Fruit fly (Drosophila melanogaster) whole organism, wandering third instar larva: ENCODE measurements around the gene Gr94a.

Experiments used
- Abd-B ChIP-seq: fragments of >200 bp; optimal IDR thresholded peaks from 2 replicates; lab custom pipeline; 2017; ENCODE audit warnings: missing biosample characterization, missing genetic modification characterization
- CG9705 ChIP-seq: fragments of 200-800 bp; sonication (Bioruptor generic); optimal IDR thresholded peaks from 2 replicates; lab custom pipeline; 2018; ENCODE audit warnings: missing biosample characterization, mild to moderate bottlenecking, missing genetic modification characterization
- CrebA ChIP-seq: fragments of 200-800 bp; sonication (Bioruptor generic); optimal IDR thresholded peaks from 2 replicates; lab custom pipeline; 2016; ENCODE audit warnings: missing biosample characterization, mild to moderate bottlenecking, missing genetic modification characterization, borderline replicate concordance
- Dfd ChIP-seq: fragments of >200 bp; optimal IDR thresholded peaks from 2 replicates; lab custom pipeline; 2017; ENCODE audit warnings: missing biosample characterization, missing genetic modification characterization
- Dif ChIP-seq: fragments of 200-275, 200-300 bp; sonication (Bioruptor generic); optimal IDR thresholded peaks from 2 replicates; lab custom pipeline; 2018; ENCODE audit warnings: missing biosample characterization, missing genetic modification characterization; ENCODE audit not compliant: partially characterized antibody
- HLH106 ChIP-seq: fragments of 200-800 bp; optimal IDR thresholded peaks from 3 replicates; lab custom pipeline; 2019; ENCODE audit warnings: missing biosample characterization, mild to moderate bottlenecking, missing genetic modification characterization, moderate library complexity
- Hnf4 ChIP-seq: fragments of 200-800 bp; sonication (Bioruptor generic); optimal IDR thresholded peaks from 2 replicates; lab custom pipeline; 2016; ENCODE audit warnings: missing biosample characterization, mild to moderate bottlenecking, missing genetic modification characterization
- Hr78 ChIP-seq: fragments of >200 bp; optimal IDR thresholded peaks from 2 replicates; lab custom pipeline; 2017; ENCODE audit warnings: missing biosample characterization, missing genetic modification characterization
- Hr83 ChIP-seq: fragments of 200-300 bp; sonication (Bioruptor generic); optimal IDR thresholded peaks from 2 replicates; lab custom pipeline; 2016; ENCODE audit warnings: missing biosample characterization, mild to moderate bottlenecking, missing genetic modification characterization, moderate library complexity; ENCODE audit not compliant: poor library complexity, severe bottlenecking
- Jra ChIP-seq: sonication (Bioruptor generic); optimal IDR thresholded peaks from 2 replicates; lab custom pipeline; 2016; ENCODE audit warnings: missing biosample characterization, missing genetic modification characterization
- Mio ChIP-seq: sonication (Bioruptor generic); optimal IDR thresholded peaks from 2 replicates; lab custom pipeline; 2016; ENCODE audit warnings: missing biosample characterization, missing genetic modification characterization
- Myc ChIP-seq: fragments of >200 bp; optimal IDR thresholded peaks from 2 replicates; lab custom pipeline; 2017
- N ChIP-seq: fragments of >200 bp; optimal IDR thresholded peaks from 2 replicates; lab custom pipeline; 2018; ENCODE audit warnings: missing biosample characterization, missing external identifiers, missing genetic modification characterization
- OdsH ChIP-seq: fragments of 200-800 bp; sonication (Bioruptor generic); optimal IDR thresholded peaks from 2 replicates; lab custom pipeline; 2016; ENCODE audit warnings: missing biosample characterization, mild to moderate bottlenecking, missing genetic modification characterization
- Rel ChIP-seq, 2 experiments: fragments of 200-800 bp; sonication (Bioruptor generic) in 1 of 2; optimal IDR thresholded peaks; 2 replicates in 1 of 2; 3 replicates in 1 of 2; lab custom pipeline; 2016 to 2019; ENCODE audit warnings: mild to moderate bottlenecking in 2 of 2, missing biosample characterization in 2 of 2, missing genetic modification characterization in 2 of 2, moderate library complexity in 1 of 2
- Vsx2 ChIP-seq: fragments of 200-300, 225-300 bp; sonication (Bioruptor generic); optimal IDR thresholded peaks from 2 replicates; lab custom pipeline; 2018; ENCODE audit warnings: missing biosample characterization, missing genetic modification characterization; ENCODE audit not compliant: partially characterized antibody
- br ChIP-seq: fragments of 200-800 bp; sonication (Bioruptor generic); optimal IDR thresholded peaks from 2 replicates; lab custom pipeline; 2016; ENCODE audit warnings: missing biosample characterization, missing genetic modification characterization
- brk ChIP-seq: fragments of 200-800 bp; sonication (Bioruptor generic); optimal IDR thresholded peaks from 2 replicates; lab custom pipeline; 2016; ENCODE audit warnings: missing biosample characterization, mild to moderate bottlenecking, missing genetic modification characterization
- dl ChIP-seq, 2 experiments: fragments of 175-275, 200-275 bp in 1 of 2; fragments of 200-275 bp in 1 of 2; sonication (Bioruptor generic); optimal IDR thresholded peaks; lab custom pipeline; 2018; ENCODE audit warnings: mild to moderate bottlenecking in 2 of 2, missing biosample characterization in 2 of 2, missing genetic modification characterization in 2 of 2, moderate library complexity in 2 of 2; ENCODE audit not compliant: partially characterized antibody in 2 of 2, insufficient read depth in 1 of 2
- dmrt93B ChIP-seq: fragments of 200-800 bp; sonication (Bioruptor generic); optimal IDR thresholded peaks from 2 replicates; lab custom pipeline; 2018; ENCODE audit warnings: missing biosample characterization, mild to moderate bottlenecking, missing genetic modification characterization
- dsf ChIP-seq: sonication (Bioruptor generic); optimal IDR thresholded peaks from 2 replicates; lab custom pipeline; 2016; ENCODE audit warnings: missing biosample characterization, missing genetic modification characterization, borderline replicate concordance
- ey ChIP-seq: fragments of 200-800 bp; sonication (Bioruptor generic); optimal IDR thresholded peaks from 2 replicates; lab custom pipeline; 2016; ENCODE audit warnings: missing biosample characterization, missing genetic modification characterization
- fru ChIP-seq: fragments of 200-800 bp; sonication (Bioruptor generic); optimal IDR thresholded peaks from 3 replicates; lab custom pipeline; 2016; ENCODE audit warnings: missing biosample characterization, mild to moderate bottlenecking, missing genetic modification characterization
- h ChIP-seq: fragments of 200-800 bp; sonication (Bioruptor generic); optimal IDR thresholded peaks from 3 replicates; lab custom pipeline; 2016; ENCODE audit warnings: missing biosample characterization, mild to moderate bottlenecking, missing genetic modification characterization
- jim ChIP-seq: fragments of 175-275, 200-325 bp; sonication (Bioruptor generic); optimal IDR thresholded peaks from 2 replicates; lab custom pipeline; 2016; ENCODE audit warnings: missing biosample characterization, mild to moderate bottlenecking, missing genetic modification characterization
- lola ChIP-seq: fragments of >200 bp; optimal IDR thresholded peaks from 2 replicates; lab custom pipeline; 2017; ENCODE audit warnings: missing biosample characterization, missing genetic modification characterization
- pan ChIP-seq: fragments of >200 bp; optimal IDR thresholded peaks from 2 replicates; lab custom pipeline; 2017
- psq ChIP-seq: fragments of 200-800 bp; sonication (Bioruptor generic); optimal IDR thresholded peaks from 3 replicates; lab custom pipeline; 2017; ENCODE audit warnings: missing biosample characterization, mild to moderate bottlenecking, missing genetic modification characterization, moderate library complexity
- sv ChIP-seq: fragments of 200-800 bp; sonication (Bioruptor generic); optimal IDR thresholded peaks from 3 replicates; lab custom pipeline; 2016; ENCODE audit warnings: missing biosample characterization, missing genetic modification characterization
- tai ChIP-seq: sonication (Bioruptor generic); optimal IDR thresholded peaks from 2 replicates; lab custom pipeline; 2016; ENCODE audit warnings: missing biosample characterization, missing genetic modification characterization
- usp ChIP-seq: fragments of >200 bp; optimal IDR thresholded peaks from 2 replicates; lab custom pipeline; 2017; ENCODE audit warnings: missing biosample characterization, missing genetic modification characterization
- woc ChIP-seq: sonication (Bioruptor generic); optimal IDR thresholded peaks from 2 replicates; lab custom pipeline; 2016; ENCODE audit warnings: missing biosample characterization, mild to moderate bottlenecking, missing genetic modification characterization

Gene Gr94a

dm6 chr3R:23038062-23038461 is 13.4 kb upstream of the Gr94a start:
- TF ChIP-seq br (GFP tag; lab: Kevin White, UChicago) (no peak), Hnf4 (GFP tag; lab: Kevin White, UChicago) (no peak), fru (GFP tag; lab: Kevin White, UChicago) (no peak), dl (GFP tag; optimal IDR thresholded peaks at IDR 0.05; lab: Kevin White, UChicago; ENCODE audit: insufficient read depth in 1 of 2, partially characterized antibody in 2 of 2) (no peak), Hr78 (GFP tag; lab: Kevin White, UChicago) (no peak), tai (GFP tag; lab: Kevin White, UChicago) (no peak), CG9705 (no peak), Myc (lab: Kevin White, UChicago) (no peak), sv (GFP tag; lab: Kevin White, UChicago) (no peak), Hr83 (no peak)

dm6 chr3R:23041941-23042340 is 9.5 kb upstream of the Gr94a start, which contains the start of gene CG13838:
Gene CG13838 (plus strand): TSS chr3R:23042241.
- TF ChIP-seq Dif (GFP tag; lab: Kevin White, UChicago) = no peak
- TF ChIP-seq lola (GFP tag; lab: Kevin White, UChicago) = no peak
- no peak for TF ChIP-seq brk (GFP tag; lab: Kevin White, UChicago)
- no peak for TF ChIP-seq Mio (GFP tag; lab: Kevin White, UChicago)
- TF ChIP-seq dmrt93B (GFP tag; lab: Kevin White, UChicago) = no peak
- TF ChIP-seq Hr78 (GFP tag; lab: Kevin White, UChicago) = no peak
- no peak for TF ChIP-seq ey
- TF ChIP-seq jim (GFP tag; lab: Kevin White, UChicago) = no peak
- TF ChIP-seq pan (lab: Kevin White, UChicago) = no peak

dm6 chr3R:23042746-23043265 is 8.7 kb upstream of the Gr94a start:
- TF ChIP-seq h (GFP tag; lab: Kevin White, UChicago) = no peak
- no peak for TF ChIP-seq dsf (GFP tag; lab: Kevin White, UChicago)
- no peak for TF ChIP-seq Hnf4 (GFP tag; lab: Kevin White, UChicago)
- no peak for TF ChIP-seq N (GFP tag; lab: Kevin White, UChicago)
- no peak for TF ChIP-seq psq (GFP tag; lab: Kevin White, UChicago)
- TF ChIP-seq Dif (GFP tag; lab: Kevin White, UChicago) = no peak
- no peak for TF ChIP-seq woc
- no peak for TF ChIP-seq Dfd
- no peak for TF ChIP-seq dmrt93B (GFP tag; lab: Kevin White, UChicago)
- no peak for TF ChIP-seq tai (GFP tag; lab: Kevin White, UChicago)
- no peak for TF ChIP-seq Hr83
- TF ChIP-seq CrebA (GFP tag; lab: Kevin White, UChicago) = no peak
- TF ChIP-seq Hr78 (GFP tag; lab: Kevin White, UChicago) = no peak
- TF ChIP-seq Abd-B (GFP tag; lab: Kevin White, UChicago) = no peak
- TF ChIP-seq Vsx2 = no peak
- no peak for TF ChIP-seq jim (GFP tag; lab: Kevin White, UChicago)
- TF ChIP-seq sv (GFP tag; lab: Kevin White, UChicago) = no peak
- no peak for TF ChIP-seq OdsH (GFP tag; lab: Kevin White, UChicago)
- no peak for TF ChIP-seq Mio (GFP tag; lab: Kevin White, UChicago)

dm6 chr3R:23043690-23044089 is 7.8 kb upstream of the Gr94a start, which contains the start of gene CG13837:
Gene CG13837 (plus strand): TSS chr3R:23043990.
- TF ChIP-seq Rel (GFP tag; optimal IDR thresholded peaks at IDR 0.05; lab: Kevin White, UChicago) (no peak), Rel (tag; optimal IDR thresholded peaks at IDR 0.05; lab: Kevin White, UChicago) (no peak), Hnf4 (GFP tag; lab: Kevin White, UChicago) (no peak), HLH106 (no peak), CG9705 (no peak), Jra (no peak), h (GFP tag; lab: Kevin White, UChicago) (no peak), pan (lab: Kevin White, UChicago) (no peak), dl (GFP tag; optimal IDR thresholded peaks at IDR 0.05; lab: Kevin White, UChicago; ENCODE audit: insufficient read depth in 1 of 2, partially characterized antibody in 2 of 2) (no peak), usp (GFP tag; lab: Kevin White, UChicago) (no peak), CrebA (GFP tag; lab: Kevin White, UChicago) (no peak), Myc (lab: Kevin White, UChicago) (no peak), N (GFP tag; lab: Kevin White, UChicago) (no peak), fru (GFP tag; lab: Kevin White, UChicago) (no peak), woc (no peak)
